Worm (Caenorhabditis elegans): Measurements from ENCODE around the gene unc-132.

The unc-132 gene

DNA sequence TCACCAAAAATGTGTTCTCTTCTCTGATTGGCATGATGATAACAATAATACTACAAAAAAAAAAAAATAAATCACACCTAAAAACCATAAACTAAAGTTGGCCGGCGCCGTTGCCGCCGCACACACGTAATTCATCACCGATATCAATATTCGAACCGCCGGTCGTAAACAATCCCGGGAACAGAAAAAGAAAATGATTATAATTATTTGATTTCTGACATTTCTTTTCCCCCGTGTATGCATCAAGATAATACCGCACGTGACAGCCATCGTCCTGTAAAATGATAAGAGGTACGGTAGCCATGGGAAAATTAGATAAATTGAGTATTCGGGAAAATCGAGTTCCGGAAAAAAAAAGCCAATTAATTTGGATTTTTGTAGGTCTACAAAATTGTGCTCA lies 10.2 kb downstream of the unc-132 start (continued):
- TF ChIP-seq hlh-30 (tag; optimal IDR thresholded peaks at IDR 0.05; ENCODE audit: insufficient read depth) (peak; percentile 52), egl-27 (tag; optimal IDR thresholded peaks at IDR 0.05) (no peak), R02D3.7 (tag; optimal IDR thresholded peaks at IDR 0.05) (no peak), nhr-42 (GFP tag; IDR thresholded peaks at IDR 0.05) (no peak), aha-1 (tag) (peak; percentile 0), nhr-28 (tag; optimal IDR thresholded peaks at IDR 0.05) (peak; percentile 93), T20F7.1 (GFP tag; optimal IDR thresholded peaks at IDR 0.05) (no peak), unc-39 (tag; optimal IDR thresholded peaks at IDR 0.05) (no peak), lsy-2 (tag; optimal IDR thresholded peaks at IDR 0.05) (peak in 1 of 2 experiments; percentile 61), lir-3 (tag; optimal IDR thresholded peaks at IDR 0.05) (no peak), spr-1 (tag; optimal IDR thresholded peaks at IDR 0.05) (no peak), hlh-11 (tag; optimal IDR thresholded peaks at IDR 0.05) (peak; percentile 86), tra-1 (GFP tag; IDR thresholded peaks at IDR 0.05) (peak; percentile 70; the same call in 1 of the 2 replicates), snpc-4 (tag; optimal IDR thresholded peaks at IDR 0.05) (no peak), tag-97 (GFP tag; IDR thresholded peaks at IDR 0.05) (no peak), mdt-29 (GFP tag; IDR thresholded peaks at IDR 0.05) (no peak), hif-1 (tag; optimal IDR thresholded peaks at IDR 0.05) (peak in 1 of 2 experiments; percentile 36), nhr-77 (tag; optimal IDR thresholded peaks at IDR 0.05) (peak; percentile 73), mep-1 (tag; optimal IDR thresholded peaks at IDR 0.05) (peak; percentile 49), fkh-10 (GFP tag; optimal IDR thresholded peaks at IDR 0.05) (no peak), madf-5 (GFP tag; IDR thresholded peaks at IDR 0.05) (no peak), ceh-62 (tag; optimal IDR thresholded peaks at IDR 0.05) (no peak), nhr-111 (GFP tag; optimal IDR thresholded peaks at IDR 0.05) (no peak), nhr-48 (tag; optimal IDR thresholded peaks at IDR 0.05) (peak; percentile 69), aly-2 (tag; optimal IDR thresholded peaks at IDR 0.05) (no peak), gei-8 (GFP tag; optimal IDR thresholded peaks at IDR 0.05) (no peak), daf-19 (GFP tag; conservative IDR thresholded peaks at IDR 0.05) (no peak), dmd-9 (GFP tag; IDR thresholded peaks at IDR 0.05) (no peak), nhr-25 (tag; optimal IDR thresholded peaks at IDR 0.05; ENCODE audit: borderline replicate concordance, insufficient read depth) (no peak), ceh-28 (tag; optimal IDR thresholded peaks at IDR 0.05) (no peak), pha-4 (GFP tag; IDR thresholded peaks at IDR 0.05) (no peak), pha-4 (tag; optimal IDR thresholded peaks at IDR 0.05) (no peak), nhr-10 (tag; optimal IDR thresholded peaks at IDR 0.05) (no peak), madf-9 (GFP tag; conservative IDR thresholded peaks at IDR 0.05) (no peak), daf-12 (tag; optimal IDR thresholded peaks at IDR 0.05) (no peak), mxl-3 (GFP tag; optimal IDR thresholded peaks at IDR 0.05) (peak; percentile 46), dve-1 (tag; optimal IDR thresholded peaks at IDR 0.05; ENCODE audit: insufficient read depth) (peak; percentile 86)

DNA sequence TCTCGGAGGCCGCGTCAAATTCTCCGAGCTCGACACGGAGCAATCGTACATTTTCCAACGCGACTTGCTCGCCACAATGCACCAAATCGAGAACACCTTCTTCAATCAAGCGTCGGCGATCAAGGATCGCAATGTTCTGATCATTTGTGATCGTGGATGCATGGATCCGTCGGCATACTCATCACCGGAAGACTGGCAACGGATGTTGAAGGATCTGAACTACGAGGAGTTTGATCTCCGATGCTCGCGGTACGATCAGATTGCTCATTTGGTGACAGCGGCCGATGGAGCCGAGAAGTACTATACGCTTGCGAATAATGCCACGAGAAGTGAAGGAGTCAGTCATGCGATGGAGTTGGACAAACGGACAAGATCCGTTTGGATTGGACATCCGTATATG lies 11.6 kb downstream of the unc-132 start:
- no peak for TF ChIP-seq sdz-12 (GFP tag; optimal IDR thresholded peaks at IDR 0.05)
- TF ChIP-seq unc-62 (GFP tag; optimal IDR thresholded peaks at IDR 0.05 in 1 of 2): peak in 1 of 2 experiments; percentile 95
- TF ChIP-seq unc-62 (tag; optimal IDR thresholded peaks at IDR 0.05): no peak
- TF ChIP-seq ceh-62 (tag; optimal IDR thresholded peaks at IDR 0.05): no peak
- TF ChIP-seq aha-1 (tag): peak; percentile 39
- TF ChIP-seq ceh-82 (tag; optimal IDR thresholded peaks at IDR 0.05): no peak

DNA sequence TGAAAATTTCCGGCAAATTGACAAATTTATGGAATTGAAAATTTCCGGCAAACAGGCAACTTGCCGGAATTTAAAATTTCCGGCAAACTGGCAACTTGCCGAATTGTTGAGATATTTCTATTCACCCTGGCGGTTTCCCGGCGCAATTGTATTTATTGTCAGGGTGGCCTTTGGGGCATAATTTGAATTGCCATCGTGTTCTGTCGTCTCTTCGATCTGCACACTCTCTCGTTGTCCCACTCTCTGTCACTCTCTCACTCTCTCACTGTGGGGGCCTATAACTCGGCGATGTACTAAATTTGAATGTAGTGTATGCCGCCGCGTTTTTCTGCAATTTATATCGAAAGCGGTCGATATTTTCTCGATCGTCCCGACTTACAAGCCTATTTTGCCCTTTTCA lies 16.1 kb downstream of the unc-132 start:
- TF ChIP-seq dve-1 (tag; optimal IDR thresholded peaks at IDR 0.05; ENCODE audit: insufficient read depth): peak; percentile 9
- no peak for TF ChIP-seq sdz-12 (GFP tag; optimal IDR thresholded peaks at IDR 0.05)
- no peak for TF ChIP-seq nhr-237 (tag; optimal IDR thresholded peaks at IDR 0.05)
- no peak for TF ChIP-seq unc-130 (GFP tag; optimal IDR thresholded peaks at IDR 0.05)
- TF ChIP-seq ceh-20 (GFP tag; IDR thresholded peaks at IDR 0.05): no peak
- no peak for TF ChIP-seq lir-3 (tag; optimal IDR thresholded peaks at IDR 0.05)
- TF ChIP-seq mes-2 (tag; optimal IDR thresholded peaks at IDR 0.05; ENCODE audit: poor library complexity, severe bottlenecking): peak; percentile 39
- no peak for TF ChIP-seq tra-1 (GFP tag; IDR thresholded peaks at IDR 0.05)
- no peak for TF ChIP-seq ctbp-1 (GFP tag; IDR thresholded peaks at IDR 0.05)
- no peak for TF ChIP-seq lin-15B (tag; optimal IDR thresholded peaks at IDR 0.05)
- no peak for TF ChIP-seq snpc-1.2 (GFP tag; IDR thresholded peaks at IDR 0.05)
- no peak for TF ChIP-seq D1046.2 (GFP tag; IDR thresholded peaks at IDR 0.05)
- no peak for TF ChIP-seq daf-16 (GFP tag; optimal IDR thresholded peaks at IDR 0.05)
- no peak for TF ChIP-seq daf-16 (tag; optimal IDR thresholded peaks at IDR 0.05)
- TF ChIP-seq mxl-2 (GFP tag; conservative IDR thresholded peaks at IDR 0.05): no peak
